Worm (Caenorhabditis elegans): Measurements from ENCODE around the gene pitr-5.

ce11 chrV:7184549-7184948 lies at the start of gene pitr-5:
- TF ChIP-seq ceh-13 (GFP tag; optimal IDR thresholded peaks at IDR 0.05) (no peak), B0310.2 (tag; optimal IDR thresholded peaks at IDR 0.05) (no peak)
